Worm (Caenorhabditis elegans) whole organism, midembryonic: Measurements from ENCODE around the gene F22E5.8.

Source experiments
- flt-1 ChIP-seq: fragments of 200-800 bp; sonication (Bioruptor generic); IDR thresholded peaks from 2 replicates; pipeline ENCODE4 v1.3.6; 2022; ENCODE audit warnings: missing genetic modification characterization, missing compliant biosample characterization
- klf-2 ChIP-seq: fragments of 200-800 bp; sonication (Bioruptor generic); conservative IDR thresholded peaks from 2 replicates; pipeline ENCODE4 v1.3.6; 2022; ENCODE audit warnings: missing genetic modification reagents, missing genetic modification characterization, missing compliant biosample characterization
- med-1 ChIP-seq: sonication (generic microtip); optimal IDR thresholded peaks from 2 replicates; lab custom pipeline; 2017; ENCODE audit warnings: missing genetic modification characterization, mild to moderate bottlenecking, missing compliant biosample characterization, antibody characterized with exemption, missing genetic modification reagents; ENCODE audit not compliant: insufficient read depth
- ref-1 ChIP-seq: fragments of 200-800 bp; sonication (Bioruptor generic); conservative IDR thresholded peaks from 2 replicates; pipeline ENCODE4 v1.3.6; 2022; ENCODE audit warnings: missing genetic modification reagents, missing genetic modification characterization, missing compliant biosample characterization
- tab-1 ChIP-seq: fragments of 200-800 bp; sonication (Bioruptor generic); IDR thresholded peaks from 2 replicates; pipeline ENCODE4 v1.3.6; 2022; ENCODE audit warnings: missing genetic modification characterization, missing compliant biosample characterization
- ztf-23 ChIP-seq: fragments of 200-800 bp; sonication (Bioruptor generic); IDR thresholded peaks from 2 replicates; pipeline ENCODE4 v1.3.6; 2022; ENCODE audit warnings: missing genetic modification reagents, missing genetic modification characterization, missing compliant biosample characterization
- ztf-29 ChIP-seq: fragments of 200-800 bp; sonication (Bioruptor generic); IDR thresholded peaks from 2 replicates; pipeline ENCODE4 v1.3.6; 2022; ENCODE audit warnings: missing genetic modification reagents, missing genetic modification characterization, missing compliant biosample characterization

DNA sequence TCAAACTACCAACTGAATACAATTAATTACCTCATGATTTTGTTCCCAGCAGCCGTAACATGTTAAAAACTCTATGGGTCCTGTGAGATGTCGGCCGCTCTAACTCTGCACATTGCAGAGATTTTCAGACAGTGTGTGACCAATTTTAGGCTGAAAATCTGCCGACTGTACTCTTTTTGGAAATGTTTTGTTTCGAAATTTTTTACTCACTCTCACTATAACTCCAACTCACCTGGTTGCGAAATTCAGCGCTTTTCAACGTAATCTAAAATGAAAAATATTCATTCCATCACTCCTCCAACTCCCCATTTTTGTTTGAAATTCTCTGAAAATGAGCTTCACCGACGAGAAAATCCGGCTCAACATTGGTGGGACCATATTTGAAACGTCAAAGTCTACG lies 9.7 kb downstream of the F22E5.8 start, which contains the start of the genes F22E5.13 and F22E5.6:
- no peak for TF ChIP-seq med-1 (GFP tag; lab: Kevin White, UChicago)
- TF ChIP-seq flt-1 (GFP tag; lab: Robert Waterston, UW): no peak
- TF ChIP-seq tab-1 (GFP tag; lab: Robert Waterston, UW): no peak
- no peak for TF ChIP-seq ref-1 (GFP tag; lab: Robert Waterston, UW)
- TF ChIP-seq ztf-23 (GFP tag; lab: Robert Waterston, UW): no peak
- TF ChIP-seq ztf-29 (GFP tag; lab: Robert Waterston, UW): no peak
- no peak for TF ChIP-seq klf-2 (GFP tag; lab: Robert Waterston, UW)
